Worm (Caenorhabditis elegans) whole organism, L1 larva: ENCODE data around the gene Y73B6BL.22.

ENCODE experiments used
- aha-1 ChIP-seq: fragments of 150-350 bp; optimal IDR thresholded peaks from 2 replicates; lab custom pipeline; 2014; ENCODE audit warnings: missing biosample characterization, missing genetic modification characterization
- aly-2 ChIP-seq: fragments of 150-350 bp; optimal IDR thresholded peaks from 2 replicates; lab custom pipeline; 2014; ENCODE audit warnings: missing biosample characterization, missing genetic modification characterization
- ceh-63 ChIP-seq: fragments of 200-800 bp; sonication (Bioruptor generic); optimal IDR thresholded peaks from 2 replicates; lab custom pipeline; 2018; ENCODE audit warnings: mild to moderate bottlenecking, missing genetic modification characterization, missing compliant biosample characterization
- ceh-82 ChIP-seq, 3 experiments: fragments of 150-350 bp in 1 of 3; sonication (generic microtip) in 2 of 3; optimal IDR thresholded peaks; 2 replicates each; lab custom pipeline; 2014 to 2017; ENCODE audit warnings: missing biosample characterization in 3 of 3, missing genetic modification characterization in 3 of 3
- ceh-88 ChIP-seq: fragments of 200-800 bp; sonication (Bioruptor generic); IDR thresholded peaks from 2 replicates; pipeline ENCODE4 v1.3.6; 2022; ENCODE audit warnings: missing genetic modification characterization, missing compliant biosample characterization
- efl-1 ChIP-seq, 4 experiments: fragments of 150-350 bp; optimal IDR thresholded peaks in 3 of 4; peaks in 1 of 4; 1 replicate in 1 of 4; 2 replicates in 3 of 4; lab custom pipeline; 2014; ENCODE audit warnings: missing biosample characterization in 2 of 4, missing genetic modification characterization in 2 of 4, missing genetic modification reagents in 2 of 4
- efl-3 ChIP-seq: fragments of 200-800 bp; sonication (Bioruptor generic); optimal IDR thresholded peaks from 2 replicates; lab custom pipeline; 2018; ENCODE audit warnings: mild to moderate bottlenecking, missing genetic modification characterization, missing compliant biosample characterization
- egl-13 ChIP-seq: sonication (generic microtip); optimal IDR thresholded peaks from 2 replicates; lab custom pipeline; 2016; ENCODE audit warnings: missing genotype, missing genetic modification reagents, missing genetic modification characterization, missing compliant biosample characterization
- elt-3 ChIP-seq, 6 experiments: fragments of 150-350 bp in 1 of 6; sonication (generic microtip); optimal IDR thresholded peaks; 2 replicates each; lab custom pipeline; 2017 to 2018; ENCODE audit warnings: missing biosample characterization in 6 of 6, missing genetic modification characterization in 6 of 6, inconsistent platforms in 1 of 6
- fkh-10 ChIP-seq: sonication (generic microtip); optimal IDR thresholded peaks from 2 replicates; lab custom pipeline; 2017; ENCODE audit warnings: missing biosample characterization, missing genetic modification reagents, missing genetic modification characterization
- fos-1 ChIP-seq: fragments of 150-350 bp; optimal IDR thresholded peaks from 2 replicates; lab custom pipeline; 2014; ENCODE audit warnings: missing biosample characterization, missing genetic modification characterization
- hlh-17 ChIP-seq: fragments of 200-800 bp; sonication (Bioruptor generic); optimal IDR thresholded peaks from 2 replicates; lab custom pipeline; 2018; ENCODE audit warnings: missing genetic modification characterization, mild to moderate bottlenecking, missing compliant biosample characterization, moderate library complexity, borderline replicate concordance
- hlh-4 ChIP-seq: sonication (generic microtip); optimal IDR thresholded peaks from 2 replicates; lab custom pipeline; 2016; ENCODE audit warnings: mild to moderate bottlenecking, missing genetic modification characterization, missing compliant biosample characterization
- hpl-2 ChIP-seq: fragments of 150-350 bp; optimal IDR thresholded peaks from 2 replicates; lab custom pipeline; 2014; ENCODE audit warnings: missing biosample characterization, missing genetic modification reagents, missing genetic modification characterization
- irx-1 ChIP-seq: sonication (generic microtip); optimal IDR thresholded peaks from 2 replicates; lab custom pipeline; 2016; ENCODE audit warnings: missing genetic modification characterization, missing compliant biosample characterization
- isw-1 ChIP-seq: fragments of 200-800 bp; sonication (Bioruptor generic); IDR thresholded peaks from 2 replicates; pipeline ENCODE4 v1.3.6; 2022; ENCODE audit warnings: missing genetic modification characterization, missing compliant biosample characterization
- lin-13 ChIP-seq: fragments of 150-350 bp; optimal IDR thresholded peaks from 2 replicates; lab custom pipeline; 2014; ENCODE audit warnings: missing biosample characterization, missing genetic modification reagents, missing genetic modification characterization
- lin-14 ChIP-seq: fragments of 200-800 bp; sonication (Bioruptor generic); optimal IDR thresholded peaks from 2 replicates; lab custom pipeline; 2018; ENCODE audit warnings: mild to moderate bottlenecking, missing genetic modification characterization, moderate library complexity, missing compliant biosample characterization
- lin-39 ChIP-seq: fragments of 150-350 bp; optimal IDR thresholded peaks from 2 replicates; lab custom pipeline; 2014; ENCODE audit warnings: missing biosample characterization, missing genetic modification reagents, missing genetic modification characterization
- mef-2 ChIP-seq: fragments of 150-350 bp; optimal IDR thresholded peaks from 2 replicates; lab custom pipeline; 2014; ENCODE audit warnings: missing biosample characterization, missing genetic modification characterization
- mep-1 ChIP-seq: fragments of 150-350 bp; optimal IDR thresholded peaks from 2 replicates; lab custom pipeline; 2014; ENCODE audit warnings: missing biosample characterization, missing genetic modification characterization
- nhr-19 ChIP-seq: fragments of 200-800 bp; sonication (Bioruptor generic); conservative IDR thresholded peaks from 2 replicates; pipeline ENCODE4 v1.3.6; 2022; ENCODE audit warnings: missing genetic modification characterization, missing compliant biosample characterization
- nhr-28 ChIP-seq: fragments of 150-350 bp; optimal IDR thresholded peaks from 2 replicates; lab custom pipeline; 2014; ENCODE audit warnings: missing biosample characterization, missing genetic modification characterization
- nhr-47 ChIP-seq: sonication (generic microtip); optimal IDR thresholded peaks from 2 replicates; lab custom pipeline; 2016; ENCODE audit warnings: mild to moderate bottlenecking, missing genetic modification characterization, moderate library complexity, missing compliant biosample characterization
- nhr-71 ChIP-seq: sonication (generic microtip); optimal IDR thresholded peaks from 2 replicates; lab custom pipeline; 2016; ENCODE audit warnings: mild to moderate bottlenecking, missing genetic modification characterization, moderate library complexity, missing compliant biosample characterization
- nhr-76 ChIP-seq: sonication (generic microtip); optimal IDR thresholded peaks from 2 replicates; lab custom pipeline; 2017; ENCODE audit warnings: missing biosample characterization, missing genetic modification characterization
- nhr-84 ChIP-seq: sonication (generic microtip); optimal IDR thresholded peaks from 2 replicates; lab custom pipeline; 2017; ENCODE audit warnings: missing biosample characterization, missing genetic modification characterization
- pqm-1 ChIP-seq: sonication (generic microtip); optimal IDR thresholded peaks from 3 replicates; lab custom pipeline; 2017; ENCODE audit warnings: missing biosample characterization, missing genetic modification characterization
- rnt-1 ChIP-seq: sonication (generic microtip); optimal IDR thresholded peaks from 2 replicates; lab custom pipeline; 2016; ENCODE audit warnings: mild to moderate bottlenecking, missing genetic modification characterization, moderate library complexity, missing compliant biosample characterization
- skn-1 ChIP-seq: fragments of 150-350 bp; optimal IDR thresholded peaks from 2 replicates; lab custom pipeline; 2014; ENCODE audit warnings: missing biosample characterization, missing genetic modification characterization
- snpc-4 ChIP-seq: fragments of 150-350 bp; optimal IDR thresholded peaks from 2 replicates; lab custom pipeline; 2014; ENCODE audit warnings: missing biosample characterization, missing genetic modification characterization
- snu-23 ChIP-seq: sonication (generic microtip); optimal IDR thresholded peaks from 2 replicates; lab custom pipeline; 2016; ENCODE audit warnings: missing genetic modification characterization, missing compliant biosample characterization
- sptf-1 ChIP-seq: fragments of 150-350 bp; optimal IDR thresholded peaks from 2 replicates; lab custom pipeline; 2014; ENCODE audit warnings: missing biosample characterization, missing genetic modification characterization
- swsn-7 ChIP-seq: sonication (generic microtip); optimal IDR thresholded peaks from 2 replicates; lab custom pipeline; 2016; ENCODE audit warnings: missing genetic modification characterization, missing compliant biosample characterization
- unc-130 ChIP-seq: fragments of 150-350 bp; optimal IDR thresholded peaks from 2 replicates; lab custom pipeline; 2017; ENCODE audit warnings: missing biosample characterization, missing genetic modification characterization, inconsistent platforms
- vab-15 ChIP-seq: sonication (generic microtip); optimal IDR thresholded peaks from 2 replicates; lab custom pipeline; 2017; ENCODE audit warnings: missing genotype, mild to moderate bottlenecking, missing genetic modification characterization, missing compliant biosample characterization
- xbp-1 ChIP-seq: sonication (generic microtip); optimal IDR thresholded peaks from 2 replicates; lab custom pipeline; 2016; ENCODE audit warnings: missing genetic modification characterization, missing compliant biosample characterization
- zag-1 ChIP-seq: fragments of 150-350 bp; optimal IDR thresholded peaks from 2 replicates; lab custom pipeline; 2014; ENCODE audit warnings: missing biosample characterization, missing genetic modification characterization
- ztf-11 ChIP-seq, 2 experiments: sonication (generic microtip); optimal IDR thresholded peaks; 2 replicates each; lab custom pipeline; 2016 to 2017; ENCODE audit warnings: missing genetic modification characterization in 2 of 2, missing biosample characterization in 1 of 2, missing compliant biosample characterization in 1 of 2

The Y73B6BL.22 gene

ce11 chrIV:6416553-6416952 is at the start of gene Y73B6BL.22:
Gene Y73B6BL.22, minus strand, starts transcription at chrIV:6416653.
- TF ChIP-seq nhr-84 (no peak), pqm-1 (tag; lab: Kevin White, UChicago) (no peak), snu-23 (GFP tag; lab: Kevin White, UChicago) (no peak), aha-1 (tag; lab: Kevin White, UChicago) (no peak), ceh-63 (GFP tag; lab: Kevin White, UChicago) (no peak), elt-3 (tag; optimal IDR thresholded peaks at IDR 0.05; lab: Kevin White, UChicago) (no peak), hlh-17 (GFP tag; lab: Kevin White, UChicago) (no peak), nhr-19 (GFP tag; lab: Robert Waterston, UW) (no peak), snpc-4 (no peak), ceh-88 (GFP tag; lab: Robert Waterston, UW) (no peak), lin-13 (no peak), aly-2 (tag; lab: Kevin White, UChicago) (no peak), irx-1 (tag; lab: Kevin White, UChicago) (no peak), mef-2 (tag; lab: Kevin White, UChicago) (no peak), sptf-1 (no peak), nhr-28 (no peak), vab-15 (tag; lab: Kevin White, UChicago) (no peak)

ce11 chrIV:6464005-6464404 is 47.6 kb upstream of the Y73B6BL.22 start, which contains the start of gene acr-25:
Gene acr-25, plus strand, starts transcription at chrIV:6464305.
- TF ChIP-seq zag-1: no peak
- TF ChIP-seq nhr-47 (tag; lab: Kevin White, UChicago): no peak
- no peak for TF ChIP-seq fkh-10 (GFP tag; lab: Kevin White, UChicago)
- TF ChIP-seq skn-1 (tag; lab: Kevin White, UChicago): no peak
- no peak for TF ChIP-seq ceh-63 (GFP tag; lab: Kevin White, UChicago)
- TF ChIP-seq efl-1 (optimal IDR thresholded peaks at IDR 0.05; lab: Kevin White, UChicago): no peak
- TF ChIP-seq efl-1 (GFP tag; optimal IDR thresholded peaks at IDR 0.05 in 1 of 2; lab: Kevin White, UChicago): no peak
- no peak for TF ChIP-seq nhr-28
- TF ChIP-seq efl-3 (GFP tag; lab: Kevin White, UChicago): no peak
- TF ChIP-seq xbp-1 (tag; lab: Kevin White, UChicago): no peak
- TF ChIP-seq unc-130: no peak
- no peak for TF ChIP-seq hpl-2 (GFP tag; lab: Kevin White, UChicago)

- no peak for TF ChIP-seq ceh-82 (tag; optimal IDR thresholded peaks at IDR 0.05; lab: Kevin White, UChicago)
- TF ChIP-seq ztf-11 (tag; optimal IDR thresholded peaks at IDR 0.05; lab: Kevin White, UChicago): no peak
- TF ChIP-seq swsn-7: no peak
- TF ChIP-seq rnt-1 (tag; lab: Kevin White, UChicago): no peak
- TF ChIP-seq isw-1 (GFP tag; lab: Robert Waterston, UW): no peak
- TF ChIP-seq elt-3 (tag; optimal IDR thresholded peaks at IDR 0.05; lab: Kevin White, UChicago): no peak
- TF ChIP-seq nhr-71 (tag; lab: Kevin White, UChicago): no peak
- no peak for TF ChIP-seq zag-1
- TF ChIP-seq efl-1 (optimal IDR thresholded peaks at IDR 0.05; lab: Kevin White, UChicago): no peak
- TF ChIP-seq efl-1 (GFP tag; optimal IDR thresholded peaks at IDR 0.05 in 1 of 2; lab: Kevin White, UChicago): no peak
- TF ChIP-seq egl-13 (tag; lab: Kevin White, UChicago): no peak
- TF ChIP-seq mep-1 (tag; lab: Kevin White, UChicago): no peak
- no peak for TF ChIP-seq hlh-4 (tag; lab: Kevin White, UChicago)
- no peak for TF ChIP-seq lin-39
- no peak for TF ChIP-seq nhr-76 (tag; lab: Kevin White, UChicago)
- no peak for TF ChIP-seq lin-14 (GFP tag; lab: Kevin White, UChicago)
- no peak for TF ChIP-seq fos-1 (tag; lab: Kevin White, UChicago)
- TF ChIP-seq sptf-1: no peak
Measured at ce11 chrIV:6460596-6460995, 44.1 kb upstream of the Y73B6BL.22 start.
